Fruit fly (Drosophila melanogaster) whole organism, wandering third instar larva: ENCODE measurements around the gene CG34244.

Experiments used
- Abd-B ChIP-seq: fragments of >200 bp; optimal IDR thresholded peaks from 2 replicates; lab custom pipeline; 2017; ENCODE audit warnings: missing biosample characterization, missing genetic modification characterization
- CG32264 ChIP-seq: fragments of 200-800 bp; sonication (Bioruptor generic); optimal IDR thresholded peaks from 2 replicates; lab custom pipeline; 2016; ENCODE audit warnings: missing biosample characterization, missing genetic modification characterization
- CrebA ChIP-seq: fragments of 200-800 bp; sonication (Bioruptor generic); optimal IDR thresholded peaks from 2 replicates; lab custom pipeline; 2016; ENCODE audit warnings: missing biosample characterization, mild to moderate bottlenecking, missing genetic modification characterization, borderline replicate concordance
- Dfd ChIP-seq: fragments of >200 bp; optimal IDR thresholded peaks from 2 replicates; lab custom pipeline; 2017; ENCODE audit warnings: missing biosample characterization, missing genetic modification characterization
- Dif ChIP-seq: fragments of 200-275, 200-300 bp; sonication (Bioruptor generic); optimal IDR thresholded peaks from 2 replicates; lab custom pipeline; 2018; ENCODE audit warnings: missing biosample characterization, missing genetic modification characterization; ENCODE audit not compliant: partially characterized antibody
- Hr78 ChIP-seq: fragments of >200 bp; optimal IDR thresholded peaks from 2 replicates; lab custom pipeline; 2017; ENCODE audit warnings: missing biosample characterization, missing genetic modification characterization
- N ChIP-seq: fragments of >200 bp; optimal IDR thresholded peaks from 2 replicates; lab custom pipeline; 2018; ENCODE audit warnings: missing biosample characterization, missing external identifiers, missing genetic modification characterization
- brk ChIP-seq: fragments of 200-800 bp; sonication (Bioruptor generic); optimal IDR thresholded peaks from 2 replicates; lab custom pipeline; 2016; ENCODE audit warnings: missing biosample characterization, mild to moderate bottlenecking, missing genetic modification characterization
- dl ChIP-seq, 2 experiments: fragments of 175-275, 200-275 bp in 1 of 2; fragments of 200-275 bp in 1 of 2; sonication (Bioruptor generic); optimal IDR thresholded peaks; lab custom pipeline; 2018; ENCODE audit warnings: mild to moderate bottlenecking in 2 of 2, missing biosample characterization in 2 of 2, missing genetic modification characterization in 2 of 2, moderate library complexity in 2 of 2; ENCODE audit not compliant: partially characterized antibody in 2 of 2, insufficient read depth in 1 of 2
- dmrt93B ChIP-seq: fragments of 200-800 bp; sonication (Bioruptor generic); optimal IDR thresholded peaks from 2 replicates; lab custom pipeline; 2018; ENCODE audit warnings: missing biosample characterization, mild to moderate bottlenecking, missing genetic modification characterization
- h ChIP-seq: fragments of 200-800 bp; sonication (Bioruptor generic); optimal IDR thresholded peaks from 3 replicates; lab custom pipeline; 2016; ENCODE audit warnings: missing biosample characterization, mild to moderate bottlenecking, missing genetic modification characterization
- jim ChIP-seq: fragments of 175-275, 200-325 bp; sonication (Bioruptor generic); optimal IDR thresholded peaks from 2 replicates; lab custom pipeline; 2016; ENCODE audit warnings: missing biosample characterization, mild to moderate bottlenecking, missing genetic modification characterization

DNA sequence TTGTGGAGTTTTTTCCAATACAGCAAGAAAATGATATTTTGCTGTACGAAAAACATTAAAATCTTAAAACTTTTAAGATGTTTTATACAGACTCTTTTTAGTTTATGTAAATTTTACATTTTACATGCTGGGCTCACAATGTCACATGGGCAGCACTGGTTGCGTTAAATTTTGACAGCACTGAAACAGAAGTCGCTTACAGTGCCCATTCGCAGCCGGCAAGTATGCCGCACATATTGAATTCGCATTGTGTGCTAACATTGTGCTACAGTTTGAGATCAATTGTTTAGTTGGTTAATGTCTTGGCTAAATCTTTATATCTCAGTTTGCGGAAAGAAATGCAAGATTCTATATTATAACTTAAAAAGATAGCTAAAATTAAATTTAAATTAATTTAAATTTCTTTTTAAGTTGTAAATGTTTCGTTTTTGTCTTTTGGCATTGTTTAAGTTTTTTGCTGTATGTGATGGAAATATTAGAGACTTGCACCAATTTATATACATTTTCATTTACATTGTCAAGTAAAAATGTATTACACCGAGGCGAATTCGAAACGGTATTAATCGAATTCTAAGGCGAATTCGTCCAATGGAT lies 23.3 kb downstream of the CG34244 start:
- TF ChIP-seq N (GFP tag; lab: Kevin White, UChicago) (no peak), CG32264 (no peak), jim (GFP tag; lab: Kevin White, UChicago) (no peak), Dif (GFP tag; lab: Kevin White, UChicago) (no peak), Abd-B (GFP tag; lab: Kevin White, UChicago) (no peak), h (GFP tag; lab: Kevin White, UChicago) (no peak), dmrt93B (GFP tag; lab: Kevin White, UChicago) (no peak), CrebA (GFP tag; lab: Kevin White, UChicago) (no peak), Hr78 (no peak), Dfd (no peak), brk (GFP tag; lab: Kevin White, UChicago) (no peak), dl (GFP tag; optimal IDR thresholded peaks at IDR 0.05; lab: Kevin White, UChicago; ENCODE audit: insufficient read depth in 1 of 2, partially characterized antibody in 2 of 2) (no peak)
